Worm (Caenorhabditis elegans) whole organism, L4 larva: Measurements from ENCODE around the gene pals-31.

ENCODE experiments used
- R02D3.7 ChIP-seq: fragments of 150-350 bp; sonication (generic microtip); optimal IDR thresholded peaks from 3 replicates; lab custom pipeline; 2014; ENCODE audit warnings: missing biosample characterization, missing genetic modification characterization
- dpl-1 ChIP-seq: fragments of 150-350 bp; optimal IDR thresholded peaks from 2 replicates; lab custom pipeline; 2014; ENCODE audit warnings: missing biosample characterization, missing genetic modification reagents, missing genetic modification characterization
- dve-1 ChIP-seq: sonication (generic microtip); optimal IDR thresholded peaks from 2 replicates; lab custom pipeline; 2017; ENCODE audit warnings: antibody characterized with exemption, mild to moderate bottlenecking, missing genetic modification characterization, missing compliant biosample characterization; ENCODE audit not compliant: insufficient read depth
- jun-1 ChIP-seq: fragments of 150-350 bp; optimal IDR thresholded peaks from 2 replicates; lab custom pipeline; 2014; ENCODE audit warnings: missing biosample characterization, missing genetic modification reagents, missing genetic modification characterization
- lsy-2 ChIP-seq, 2 experiments: fragments of 150-350 bp in 1 of 2; sonication (generic microtip) in 1 of 2; optimal IDR thresholded peaks; 2 replicates each; lab custom pipeline; 2014 to 2017; ENCODE audit warnings: missing biosample characterization in 2 of 2, missing genetic modification characterization in 2 of 2
- nhr-11 ChIP-seq: fragments of 150-350 bp; optimal IDR thresholded peaks from 2 replicates; lab custom pipeline; 2014; ENCODE audit warnings: missing biosample characterization, missing genetic modification characterization
- snpc-4 ChIP-seq: fragments of 150-350 bp; optimal IDR thresholded peaks from 2 replicates; lab custom pipeline; 2014; ENCODE audit warnings: missing biosample characterization, missing genetic modification characterization
- tra-1 ChIP-seq: fragments of 200-800 bp; sonication (Bioruptor generic); IDR thresholded peaks from 2 replicates; pipeline ENCODE4 v1.3.6; 2022; ENCODE audit warnings: missing genetic modification reagents, missing genetic modification characterization, missing compliant biosample characterization

DNA sequence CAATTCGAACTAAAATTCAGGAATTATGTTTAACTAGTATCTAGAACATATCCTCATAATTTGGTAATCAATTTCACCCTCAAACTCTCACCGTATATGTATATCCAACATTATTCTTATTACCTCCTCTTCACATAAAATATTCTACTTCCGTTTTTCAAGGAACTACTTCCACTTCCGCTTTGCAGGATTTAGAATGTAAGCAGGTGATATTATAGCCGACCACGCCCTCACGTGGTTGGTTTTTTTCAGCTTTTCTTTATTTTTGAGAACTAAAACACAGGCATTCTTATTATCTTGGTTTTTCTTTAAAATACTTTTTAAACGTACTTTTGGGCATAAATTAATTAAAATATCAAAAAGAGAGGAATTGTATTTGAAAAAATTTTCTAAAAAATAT, 18.5 kb upstream of the pals-31 start:
- TF ChIP-seq jun-1 (no peak), dve-1 (tag; lab: Kevin White, UChicago) (no peak), snpc-4 (no peak), dpl-1 (GFP tag; lab: Kevin White, UChicago) (no peak), nhr-11 (tag; lab: Kevin White, UChicago) (peak; percentile 12), lsy-2 (tag; optimal IDR thresholded peaks at IDR 0.05; lab: Kevin White, UChicago) (no peak), R02D3.7 (tag; lab: Kevin White, UChicago) (no peak), tra-1 (GFP tag; lab: Robert Waterston, UW) (no peak)
